Worm (Caenorhabditis elegans): ENCODE measurements around the gene R09A8.2.

DNA sequence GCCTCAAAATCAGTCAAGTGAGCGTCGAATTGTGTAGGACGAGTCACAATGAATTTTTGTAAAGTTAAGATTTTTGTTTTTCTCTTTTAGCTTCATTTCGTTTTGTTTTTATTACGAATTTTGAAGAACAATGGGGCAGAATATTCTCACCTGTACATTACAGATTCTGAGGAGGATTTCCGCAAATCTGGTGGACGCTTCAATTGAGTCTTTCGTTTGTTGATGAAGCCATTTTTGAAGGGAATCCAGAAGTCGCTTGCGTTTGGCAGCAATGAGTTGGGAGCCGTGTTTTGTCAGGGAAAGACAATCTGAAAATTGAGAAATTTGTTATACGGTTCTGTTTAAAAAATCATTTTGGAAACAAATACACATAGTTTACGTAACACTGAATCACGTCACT lies 45.2 kb downstream of the R09A8.2 start:
- no peak for TF ChIP-seq pha-4 (tag; optimal IDR thresholded peaks at IDR 0.05)
- no peak for TF ChIP-seq nhr-2 (tag; optimal IDR thresholded peaks at IDR 0.05)
- no peak for TF ChIP-seq blmp-1 (tag; optimal IDR thresholded peaks at IDR 0.05)
- no peak for TF ChIP-seq nhr-237 (tag; optimal IDR thresholded peaks at IDR 0.05)
- TF ChIP-seq nhr-76 (tag; optimal IDR thresholded peaks at IDR 0.05), result no peak
- no peak for TF ChIP-seq elt-3 (tag; optimal IDR thresholded peaks at IDR 0.05)
- no peak for TF ChIP-seq sptf-1 (tag; optimal IDR thresholded peaks at IDR 0.05)
- no peak for TF ChIP-seq nhr-12 (tag; optimal IDR thresholded peaks at IDR 0.05)
- TF ChIP-seq flh-1 (GFP tag; optimal IDR thresholded peaks at IDR 0.05), result no peak
- TF ChIP-seq ztf-11 (tag; optimal IDR thresholded peaks at IDR 0.05), result no peak
- TF ChIP-seq hlh-1 (tag; optimal IDR thresholded peaks at IDR 0.05), result no peak
